Fruit fly (Drosophila melanogaster): ENCODE data around the gene CG10650.

- no peak for TF ChIP-seq tj (GFP tag; optimal IDR thresholded peaks at IDR 0.05)
- no peak for TF ChIP-seq CG1620 (GFP tag; optimal IDR thresholded peaks at IDR 0.05)
- TF ChIP-seq kay (GFP tag; ENCODE audit: borderline replicate concordance), result peak; percentile 63
- no peak for TF ChIP-seq Hr96 (GFP tag; optimal IDR thresholded peaks at IDR 0.05)
- TF ChIP-seq CG7045 (GFP tag; optimal IDR thresholded peaks at IDR 0.05), result no peak
- TF ChIP-seq CG11617 (GFP tag; optimal IDR thresholded peaks at IDR 0.05), result no peak
- no peak for TF ChIP-seq toe (GFP tag; optimal IDR thresholded peaks at IDR 0.05)
- no peak for TF ChIP-seq Mnt (GFP tag; optimal IDR thresholded peaks at IDR 0.05)
- no peak for TF ChIP-seq CG7101 (tag; optimal IDR thresholded peaks at IDR 0.05)
- no peak for TF ChIP-seq bab1 (GFP tag; optimal IDR thresholded peaks at IDR 0.05)
- TF ChIP-seq CG33017 (tag; optimal IDR thresholded peaks at IDR 0.05), result no peak
Observed at dm6 chr2L:18982826-18983758, 12.6 kb downstream of the CG10650 start.
